Worm (Caenorhabditis elegans): ENCODE results near the gene avr-15.

avr-15 gene

ce11 chrV:13511618-13512017, at the start of gene avr-15:
TSS of gene avr-15 (minus strand) at chrV:13511718.
- no peak for TF ChIP-seq unc-62 (GFP tag; optimal IDR thresholded peaks at IDR 0.05)

- no peak for TF ChIP-seq unc-62 (GFP tag; optimal IDR thresholded peaks at IDR 0.05)
These were observed 48.5 kb upstream of the avr-15 start, which contains the start of gene C56A3.8 for ce11 chrV:13559978-13560377. TSS of gene C56A3.8 (plus strand) at chrV:13560278.

- no peak for TF ChIP-seq unc-62 (GFP tag; optimal IDR thresholded peaks at IDR 0.05)
These were observed 45.2 kb upstream of the avr-15 start, which contains the start of gene cav-2 for ce11 chrV:13556746-13557145. TSS of gene cav-2 (plus strand) at chrV:13557104.

- TF ChIP-seq unc-62 (GFP tag; optimal IDR thresholded peaks at IDR 0.05) = no peak
These were observed 44.8 kb upstream of the avr-15 start, which contains the start of gene C56A3.6 for ce11 chrV:13556297-13556696. TSS of gene C56A3.6 (minus strand) at chrV:13556397.

ce11 chrV:13551601-13552000, 40.1 kb upstream of the avr-15 start, which contains the start of the genes C56A3.4 and C56A3.5:
TSS of gene C56A3.4 (minus strand) at chrV:13551754.
TSS of gene C56A3.5 (plus strand) at chrV:13551967.
- no peak for TF ChIP-seq unc-62 (GFP tag; optimal IDR thresholded peaks at IDR 0.05)

ce11 chrV:13536058-13536579, 24.6 kb upstream of the avr-15 start, which contains the start of gene frpr-5:
TSS of gene frpr-5 (minus strand) at chrV:13536108.
- no peak for TF ChIP-seq unc-62 (GFP tag; optimal IDR thresholded peaks at IDR 0.05)

- no peak for TF ChIP-seq unc-62 (GFP tag; optimal IDR thresholded peaks at IDR 0.05)
These were observed 21.0 kb upstream of the avr-15 start for ce11 chrV:13532469-13532868.

ce11 chrV:13530698-13531097, 19.2 kb upstream of the avr-15 start, which contains the start of gene ttr-44:
TSS of gene ttr-44 (minus strand) at chrV:13530744.
- no peak for TF ChIP-seq unc-62 (GFP tag; optimal IDR thresholded peaks at IDR 0.05)

ce11 chrV:13529165-13529564, 17.6 kb upstream of the avr-15 start:
- TF ChIP-seq unc-62 (GFP tag; optimal IDR thresholded peaks at IDR 0.05) = no peak

- TF ChIP-seq unc-62 (GFP tag; optimal IDR thresholded peaks at IDR 0.05) = no peak
These were observed 11.7 kb upstream of the avr-15 start, which contains the start of gene R11G10.3 for ce11 chrV:13523194-13523593. TSS of gene R11G10.3 (plus strand) at chrV:13523494.

ce11 chrV:13515115-13515514, 3.6 kb upstream of the avr-15 start, which contains the start of gene semi-1:
TSS of gene semi-1 (minus strand) at chrV:13515215.
- TF ChIP-seq unc-62 (GFP tag; optimal IDR thresholded peaks at IDR 0.05) = no peak

- no peak for TF ChIP-seq unc-62 (GFP tag; optimal IDR thresholded peaks at IDR 0.05)
These were observed 997 bp upstream of the avr-15 start for ce11 chrV:13512515-13512914.

- TF ChIP-seq unc-62 (GFP tag; optimal IDR thresholded peaks at IDR 0.05) = no peak
These were observed 5.2 kb downstream of the avr-15 start, which contains the start of gene R11G10.4 for ce11 chrV:13506321-13506720. TSS of gene R11G10.4 (plus strand) at chrV:13506621.

- no peak for TF ChIP-seq unc-62 (GFP tag; optimal IDR thresholded peaks at IDR 0.05)
These were observed 12.3 kb downstream of the avr-15 start for ce11 chrV:13499227-13499626.

ce11 chrV:13497322-13497847, 14.1 kb downstream of the avr-15 start, which contains the start of the genes eea-1 and gut-2:
TSS of gene eea-1 (minus strand) at chrV:13497372.
TSS of gene gut-2 (plus strand) at chrV:13497690.
- TF ChIP-seq unc-62 (GFP tag; optimal IDR thresholded peaks at IDR 0.05) = no peak

ce11 chrV:13489830-13490229, 21.7 kb downstream of the avr-15 start, which contains the start of gene T10G3.3:
TSS of gene T10G3.3 (minus strand) at chrV:13490199.
- TF ChIP-seq unc-62 (GFP tag; optimal IDR thresholded peaks at IDR 0.05) = no peak

- no peak for TF ChIP-seq unc-62 (GFP tag; optimal IDR thresholded peaks at IDR 0.05)
These were observed 23.2 kb downstream of the avr-15 start for ce11 chrV:13488297-13488803.

All from whole organism, dauer.